Worm (Caenorhabditis elegans): ENCODE data around the gene rpl-25.1.

DNA sequence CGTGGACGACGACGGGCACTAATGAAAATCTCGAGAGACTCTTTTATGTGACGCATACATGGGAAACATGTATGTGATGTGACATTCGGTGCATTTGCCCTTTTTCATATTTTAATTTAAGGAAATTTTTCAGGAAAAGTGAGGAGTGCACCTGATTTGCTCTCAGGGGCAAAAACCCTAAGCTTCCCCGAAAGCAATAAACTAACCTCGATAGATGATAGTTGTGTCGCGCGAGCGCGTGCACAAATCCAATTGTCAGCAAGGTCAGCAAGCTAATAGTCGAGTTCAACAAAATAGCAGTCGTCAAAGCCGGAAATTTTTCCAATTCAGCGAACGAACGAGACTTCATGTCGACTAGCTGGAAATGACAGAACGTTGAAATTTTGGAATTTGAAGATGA is 3.1 kb downstream of the rpl-25.1 start:
- TF ChIP-seq dao-5 (tag; optimal IDR thresholded peaks at IDR 0.05) (no peak), him-1 (tag; optimal IDR thresholded peaks at IDR 0.05) (no peak), W03F9.2 (tag; optimal IDR thresholded peaks at IDR 0.05) (no peak)
